Worm (Caenorhabditis elegans) whole organism, midembryonic: ENCODE measurements around the gene fbxa-139.

Experiments
- flt-1 ChIP-seq: fragments of 200-800 bp; sonication (Bioruptor generic); IDR thresholded peaks from 2 replicates; pipeline ENCODE4 v1.3.6; 2022; ENCODE audit warnings: missing genetic modification characterization, missing compliant biosample characterization
- klf-2 ChIP-seq: fragments of 200-800 bp; sonication (Bioruptor generic); conservative IDR thresholded peaks from 2 replicates; pipeline ENCODE4 v1.3.6; 2022; ENCODE audit warnings: missing genetic modification reagents, missing genetic modification characterization, missing compliant biosample characterization

DNA sequence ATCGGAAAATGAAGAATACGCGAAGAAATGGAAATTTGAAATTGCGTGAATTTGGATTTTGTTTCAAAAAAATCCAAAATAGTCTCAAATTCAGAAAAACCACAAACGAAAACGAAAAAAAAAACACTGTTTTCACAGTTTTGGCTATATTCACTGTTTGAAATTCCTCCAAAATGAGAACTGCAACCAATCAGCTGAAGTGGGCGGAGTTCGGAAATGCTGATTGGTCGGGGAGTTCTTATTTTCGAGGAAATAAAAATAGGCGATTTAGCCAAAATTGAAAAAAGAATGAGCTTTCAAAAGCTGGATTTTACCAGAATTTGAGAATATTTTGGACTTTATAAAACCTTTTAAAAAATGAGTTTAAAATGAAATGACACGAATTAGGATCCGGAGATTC is 49.6 kb downstream of the fbxa-139 start, which contains the start of gene glb-14:
- TF ChIP-seq klf-2 (GFP tag; lab: Robert Waterston, UW) (no peak), flt-1 (GFP tag; lab: Robert Waterston, UW) (no peak)
